Worm (Caenorhabditis elegans) whole organism, young adult: ENCODE measurements around the gene F35A5.8.

Experiments used
- B0336.3 ChIP-seq: fragments of 200-800 bp; sonication (Bioruptor generic); IDR thresholded peaks from 2 replicates; pipeline ENCODE4 v1.3.6; 2022; ENCODE audit warnings: missing genetic modification characterization, missing compliant biosample characterization
- F57C9.4 ChIP-seq: sonication (generic microtip); optimal IDR thresholded peaks from 2 replicates; lab custom pipeline; 2017; ENCODE audit warnings: mild to moderate bottlenecking, missing genetic modification characterization, missing compliant biosample characterization
- hlh-26 ChIP-seq: fragments of 200-800 bp; sonication (Bioruptor generic); conservative IDR thresholded peaks from 2 replicates; pipeline ENCODE4 v1.3.6; 2022; ENCODE audit warnings: missing genetic modification reagents, missing genetic modification characterization, missing compliant biosample characterization
- lin-40 ChIP-seq: sonication (generic microtip); optimal IDR thresholded peaks from 2 replicates; lab custom pipeline; 2016; ENCODE audit warnings: missing genetic modification characterization, mild to moderate bottlenecking, missing compliant biosample characterization, missing genotype, missing genetic modification reagents
- mes-4 ChIP-seq: sonication (generic microtip); optimal IDR thresholded peaks from 2 replicates; lab custom pipeline; 2016; ENCODE audit warnings: missing genotype, missing genetic modification characterization, missing compliant biosample characterization

ce11 chrX:3804837-3805236 lies 1.6 kb upstream of the F35A5.8 start, which contains the start of gene F35A5.2:
- TF ChIP-seq B0336.3 (GFP tag; lab: Robert Waterston, UW) (no peak), mes-4 (tag; lab: Kevin White, UChicago) (no peak), hlh-26 (no peak), F57C9.4 (tag; lab: Kevin White, UChicago) (no peak), lin-40 (no peak)
